Worm (Caenorhabditis elegans) whole organism, L3 larva: ENCODE results near the gene num-1.

Experiments
- fos-1 ChIP-seq: fragments of 150-350 bp; optimal IDR thresholded peaks from 2 replicates; lab custom pipeline; 2014; ENCODE audit warnings: missing biosample characterization, missing genetic modification characterization
- jun-1 ChIP-seq: fragments of 150-350 bp; optimal IDR thresholded peaks from 2 replicates; lab custom pipeline; 2014; ENCODE audit warnings: missing biosample characterization, missing genetic modification reagents, missing genetic modification characterization
- skn-1 ChIP-seq: fragments of 150-350 bp; optimal IDR thresholded peaks from 2 replicates; lab custom pipeline; 2014; ENCODE audit warnings: missing biosample characterization, missing genetic modification characterization

ce11 chrV:20850580-20850979 lies 21.0 kb downstream of the num-1 start, which contains the start of gene clec-264:
- TF ChIP-seq skn-1 (tag; lab: Kevin White, UChicago) = no peak
- no peak for TF ChIP-seq jun-1 (tag; lab: Kevin White, UChicago)
- no peak for TF ChIP-seq fos-1 (tag; lab: Kevin White, UChicago)
